Worm (Caenorhabditis elegans) whole organism, young adult: ENCODE data around the gene T22B3.3.

Experiments
- attf-5 ChIP-seq: fragments of 200-800 bp; sonication (Bioruptor generic); optimal IDR thresholded peaks from 2 replicates; lab custom pipeline; 2018; ENCODE audit warnings: mild to moderate bottlenecking, missing genetic modification characterization, missing compliant biosample characterization
- him-1 ChIP-seq: sonication (generic microtip); optimal IDR thresholded peaks from 2 replicates; lab custom pipeline; 2016; ENCODE audit warnings: missing genotype, missing genetic modification reagents, missing genetic modification characterization, missing compliant biosample characterization
- hsf-1 ChIP-seq: fragments of 200-800 bp; sonication (Bioruptor generic); IDR thresholded peaks from 2 replicates; pipeline ENCODE4 v1.3.6; 2022; ENCODE audit warnings: missing genetic modification reagents, missing genetic modification characterization, missing compliant biosample characterization
- lir-1 ChIP-seq: fragments of 200-800 bp; sonication (Bioruptor generic); conservative IDR thresholded peaks from 2 replicates; pipeline ENCODE4 v1.3.6; 2022; ENCODE audit warnings: missing genetic modification reagents, missing genetic modification characterization, missing compliant biosample characterization
- pha-4 ChIP-seq: fragments of 150-350 bp; sonication (generic microtip); optimal IDR thresholded peaks from 2 replicates; lab custom pipeline; 2014; ENCODE audit warnings: missing biosample characterization, missing genetic modification reagents, missing genetic modification characterization
- snpc-1.1 ChIP-seq: sonication (generic microtip); optimal IDR thresholded peaks from 2 replicates; lab custom pipeline; 2017; ENCODE audit warnings: missing genetic modification characterization, mild to moderate bottlenecking, missing compliant biosample characterization, antibody characterized with exemption, moderate library complexity, missing genotype, missing genetic modification reagents; ENCODE audit not compliant: insufficient read depth
- snpc-4 ChIP-seq, 5 experiments: fragments of 150-350 bp in 1 of 5; sonication (generic microtip) in 4 of 5; optimal IDR thresholded peaks; 2 replicates each; lab custom pipeline; 2014 to 2018; ENCODE audit warnings: missing genetic modification characterization in 5 of 5, missing biosample characterization in 3 of 5, antibody characterized with exemption in 2 of 5, mild to moderate bottlenecking in 2 of 5, missing compliant biosample characterization in 2 of 5, missing genotype in 2 of 5, moderate library complexity in 2 of 5, missing genetic modification reagents in 1 of 5
- somi-1 ChIP-seq: fragments of 200-800 bp; sonication (Bioruptor generic); optimal IDR thresholded peaks from 2 replicates; lab custom pipeline; 2018; ENCODE audit warnings: mild to moderate bottlenecking, missing genetic modification characterization, missing compliant biosample characterization
- tbx-9 ChIP-seq: sonication (generic microtip); optimal IDR thresholded peaks from 2 replicates; lab custom pipeline; 2016; ENCODE audit warnings: borderline replicate concordance, missing genetic modification characterization, inconsistent platforms, missing compliant biosample characterization
- unc-62 ChIP-seq: fragments of 150-350 bp; optimal IDR thresholded peaks from 2 replicates; lab custom pipeline; 2014; ENCODE audit warnings: missing biosample characterization, missing genetic modification reagents, missing genetic modification characterization
- xnd-1 ChIP-seq: sonication (generic microtip); optimal IDR thresholded peaks from 2 replicates; lab custom pipeline; 2016; ENCODE audit warnings: missing genotype, missing genetic modification reagents, missing genetic modification characterization, missing compliant biosample characterization
- zfh-2 ChIP-seq: fragments of 200-800 bp; sonication (Bioruptor generic); conservative IDR thresholded peaks from 2 replicates; pipeline ENCODE4 v1.3.6; 2022; ENCODE audit warnings: missing genetic modification reagents, missing genetic modification characterization, missing compliant biosample characterization
- ztf-26 ChIP-seq: sonication (generic microtip); optimal IDR thresholded peaks from 2 replicates; lab custom pipeline; 2017; ENCODE audit warnings: missing genetic modification characterization, missing compliant biosample characterization
- ztf-28 ChIP-seq: fragments of 200-800 bp; sonication (Bioruptor generic); IDR thresholded peaks from 2 replicates; pipeline ENCODE4 v1.3.6; 2022; ENCODE audit warnings: missing genetic modification reagents, missing genetic modification characterization, missing compliant biosample characterization

DNA sequence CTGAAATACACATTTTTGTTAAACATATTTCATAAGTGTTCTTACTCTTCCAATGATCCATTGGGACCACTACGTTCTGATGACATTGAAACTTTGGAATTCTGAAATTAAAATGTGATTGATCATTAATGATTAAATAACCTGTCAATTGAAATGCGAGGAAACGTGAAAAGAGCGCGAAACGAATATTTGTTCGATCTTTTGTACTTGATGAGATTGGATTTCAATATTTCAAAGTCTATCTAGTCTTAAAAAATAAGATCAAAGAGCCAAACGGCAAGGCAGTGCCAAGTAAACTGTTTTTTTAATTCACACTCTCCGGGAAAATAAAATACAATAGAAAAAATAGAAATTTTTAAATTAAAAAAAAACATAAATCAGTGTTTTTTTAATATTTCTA, 21.7 kb downstream of the T22B3.3 start, which contains the start of gene ZK792.4:
- no peak for TF ChIP-seq snpc-4 (GFP tag; optimal IDR thresholded peaks at IDR 0.05; lab: Kevin White, UChicago)
- TF ChIP-seq snpc-4 (tag; optimal IDR thresholded peaks at IDR 0.05; lab: Kevin White, UChicago): no peak
- TF ChIP-seq tbx-9 (tag; lab: Kevin White, UChicago): no peak
- TF ChIP-seq him-1: no peak
- TF ChIP-seq attf-5 (GFP tag; lab: Kevin White, UChicago): no peak
- no peak for TF ChIP-seq snpc-1.1 (tag; lab: Kevin White, UChicago)
- no peak for TF ChIP-seq lir-1 (GFP tag; lab: Robert Waterston, UW)
- TF ChIP-seq zfh-2 (GFP tag; lab: Robert Waterston, UW): no peak
- TF ChIP-seq hsf-1 (GFP tag; lab: Robert Waterston, UW): no peak
- TF ChIP-seq somi-1 (GFP tag; lab: Kevin White, UChicago): no peak
- no peak for TF ChIP-seq ztf-28 (GFP tag; lab: Robert Waterston, UW)
- no peak for TF ChIP-seq unc-62 (GFP tag; lab: Kevin White, UChicago)
- TF ChIP-seq xnd-1 (tag; lab: Kevin White, UChicago): no peak
- TF ChIP-seq ztf-26 (tag; lab: Kevin White, UChicago): no peak
- TF ChIP-seq pha-4 (tag; lab: Kevin White, UChicago): no peak
